6 worm cellular contexts compared by ENCODE assay signal in genomic region chrV:15298597-15298996, ce11.
TF ChIP-seq lines count a peak whose summit lies in the region.

TSS of gene cpr-3 (minus strand) at chrV:15298700.

TF ChIP-seq in whole organism, L1 larva, 84 proteins besides CTCF, POLR2A, EP300 and RAD21 (continues in another document):
- TF ChIP-seq fkh-4 (tag; optimal IDR thresholded peaks at IDR 0.05; lab: Kevin White, UChicago; ENCODE audit: borderline replicate concordance), result no peak
- TF ChIP-seq elt-3 (tag; optimal IDR thresholded peaks at IDR 0.05; lab: Kevin White, UChicago), result no peak
- TF ChIP-seq alr-1 (tag; optimal IDR thresholded peaks at IDR 0.05; lab: Kevin White, UChicago; ENCODE audit: borderline replicate concordance), result no peak
- TF ChIP-seq nhr-20 (tag; optimal IDR thresholded peaks at IDR 0.05; lab: Kevin White, UChicago), result peak; percentile 52
- no peak for TF ChIP-seq nhr-85 (tag; lab: Kevin White, UChicago)
- no peak for TF ChIP-seq F16B12.6 (tag; optimal IDR thresholded peaks at IDR 0.05; lab: Kevin White, UChicago)
- peak; percentile 100 for TF ChIP-seq elt-2 (tag; optimal IDR thresholded peaks at IDR 0.05; lab: Kevin White, UChicago)
- TF ChIP-seq nhr-90 (tag; optimal IDR thresholded peaks at IDR 0.05; lab: Kevin White, UChicago; ENCODE audit: poor library complexity), result peak; percentile 19
- no peak for TF ChIP-seq egl-13 (tag; optimal IDR thresholded peaks at IDR 0.05; lab: Kevin White, UChicago)
- no peak for TF ChIP-seq xbp-1 (tag; optimal IDR thresholded peaks at IDR 0.05; lab: Kevin White, UChicago)
- peak; percentile 88 for TF ChIP-seq pax-3 (tag; optimal IDR thresholded peaks at IDR 0.05; lab: Kevin White, UChicago)
- TF ChIP-seq sox-4 (tag; optimal IDR thresholded peaks at IDR 0.05; lab: Kevin White, UChicago), result no peak
- peak; percentile 90 for TF ChIP-seq pqm-1 (tag; optimal IDR thresholded peaks at IDR 0.05; lab: Kevin White, UChicago)
- peak; percentile 83 for TF ChIP-seq tlp-1 (tag; optimal IDR thresholded peaks at IDR 0.05; lab: Kevin White, UChicago)
- TF ChIP-seq ceh-82 (tag; optimal IDR thresholded peaks at IDR 0.05; lab: Kevin White, UChicago), result no peak

TF ChIP-seq in whole organism, L2 larva, 48 proteins besides CTCF, POLR2A, EP300 and RAD21 (continues in another document):
- TF ChIP-seq Y55F3AM.14 (GFP tag; optimal IDR thresholded peaks at IDR 0.05; lab: Kevin White, UChicago) (no peak), peb-1 (tag; optimal IDR thresholded peaks at IDR 0.05; lab: Kevin White, UChicago) (no peak), sma-9 (GFP tag; optimal IDR thresholded peaks at IDR 0.05; lab: Kevin White, UChicago) (no peak), sma-9 (tag; optimal IDR thresholded peaks at IDR 0.05; lab: Kevin White, UChicago) (no peak), C34F6.9 (tag; optimal IDR thresholded peaks at IDR 0.05; lab: Kevin White, UChicago) (no peak), skn-1 (tag; optimal IDR thresholded peaks at IDR 0.05; lab: Kevin White, UChicago) (peak; percentile 75), nhr-10 (tag; optimal IDR thresholded peaks at IDR 0.05; lab: Kevin White, UChicago) (no peak), ztf-11 (tag; optimal IDR thresholded peaks at IDR 0.05; lab: Kevin White, UChicago) (no peak), ceh-82 (tag; optimal IDR thresholded peaks at IDR 0.05; lab: Kevin White, UChicago) (no peak), crh-2 (tag; optimal IDR thresholded peaks at IDR 0.05; lab: Kevin White, UChicago) (peak; percentile 64), aly-2 (tag; optimal IDR thresholded peaks at IDR 0.05; lab: Kevin White, UChicago) (no peak), nhr-21 (tag; optimal IDR thresholded peaks at IDR 0.05; lab: Kevin White, UChicago) (no peak), ama-1 (optimal IDR thresholded peaks at IDR 0.05; lab: Kevin White, UChicago) (no peak), sma-3 (GFP tag; optimal IDR thresholded peaks at IDR 0.05; lab: Kevin White, UChicago) (peak; percentile 8), ztf-1 (GFP tag; conservative IDR thresholded peaks at IDR 0.05; lab: Robert Waterston, UW) (no peak), nhr-23 (tag; optimal IDR thresholded peaks at IDR 0.05; lab: Kevin White, UChicago) (no peak), nhr-77 (tag; optimal IDR thresholded peaks at IDR 0.05; lab: Kevin White, UChicago) (no peak)

TF ChIP-seq in whole organism, L3 larva, 47 proteins besides CTCF, POLR2A, EP300 and RAD21:
- no peak for TF ChIP-seq snpc-4 (tag; optimal IDR thresholded peaks at IDR 0.05; lab: Kevin White, UChicago)
- TF ChIP-seq fos-1 (tag; optimal IDR thresholded peaks at IDR 0.05; lab: Kevin White, UChicago), result peak; percentile 52
- TF ChIP-seq daf-12 (tag; optimal IDR thresholded peaks at IDR 0.05; lab: Kevin White, UChicago), result no peak
- TF ChIP-seq elt-2 (tag; optimal IDR thresholded peaks at IDR 0.05; lab: Kevin White, UChicago), result peak; percentile 99
- TF ChIP-seq skn-1 (tag; optimal IDR thresholded peaks at IDR 0.05; lab: Kevin White, UChicago), result peak; percentile 81
- peak; percentile 94 for TF ChIP-seq jun-1 (tag; optimal IDR thresholded peaks at IDR 0.05; lab: Kevin White, UChicago)
- peak; percentile 65 for TF ChIP-seq pha-4 (tag; optimal IDR thresholded peaks at IDR 0.05; lab: Kevin White, UChicago)
- TF ChIP-seq pqm-1 (tag; optimal IDR thresholded peaks at IDR 0.05; lab: Kevin White, UChicago), result peak; percentile 99

TF ChIP-seq in whole organism, L4 larva, 104 proteins besides CTCF, POLR2A, EP300 and RAD21:
- TF ChIP-seq dve-1 (tag; optimal IDR thresholded peaks at IDR 0.05; lab: Kevin White, UChicago; ENCODE audit: insufficient read depth) (peak; percentile 73), madf-5 (GFP tag; IDR thresholded peaks at IDR 0.05; lab: Robert Waterston, UW) (no peak), nhr-6 (tag; optimal IDR thresholded peaks at IDR 0.05; lab: Kevin White, UChicago) (peak; percentile 99), nhr-77 (tag; optimal IDR thresholded peaks at IDR 0.05; lab: Kevin White, UChicago) (peak; percentile 83), hlh-30 (tag; optimal IDR thresholded peaks at IDR 0.05; lab: Kevin White, UChicago; ENCODE audit: insufficient read depth) (peak; percentile 49), F37D6.2 (tag; optimal IDR thresholded peaks at IDR 0.05; lab: Kevin White, UChicago) (no peak), pqm-1 (tag; optimal IDR thresholded peaks at IDR 0.05; lab: Kevin White, UChicago) (peak; percentile 99), ztf-7 (tag; optimal IDR thresholded peaks at IDR 0.05; lab: Kevin White, UChicago) (peak; percentile 31), nhr-28 (tag; optimal IDR thresholded peaks at IDR 0.05; lab: Kevin White, UChicago) (peak; percentile 98), nhr-48 (tag; optimal IDR thresholded peaks at IDR 0.05; lab: Kevin White, UChicago) (peak; percentile 27), daf-16 (GFP tag; optimal IDR thresholded peaks at IDR 0.05; lab: Kevin White, UChicago) (no peak), daf-16 (tag; optimal IDR thresholded peaks at IDR 0.05; lab: Kevin White, UChicago) (peak; percentile 85), mep-1 (tag; optimal IDR thresholded peaks at IDR 0.05; lab: Kevin White, UChicago) (no peak), mdl-1 (tag; optimal IDR thresholded peaks at IDR 0.05; lab: Kevin White, UChicago) (peak in 1 of 2 experiments; percentile 30), lin-1 (GFP tag; IDR thresholded peaks at IDR 0.05; lab: Robert Waterston, UW) (no peak), ces-1 (GFP tag; optimal IDR thresholded peaks at IDR 0.05; lab: Kevin White, UChicago) (no peak), dmd-6 (GFP tag; IDR thresholded peaks at IDR 0.05; lab: Robert Waterston, UW) (peak; percentile 95), Y5F2A.4 (GFP tag; optimal IDR thresholded peaks at IDR 0.05; lab: Kevin White, UChicago) (no peak)

TF ChIP-seq in whole organism, late embryonic, 69 proteins besides CTCF, POLR2A, EP300 and RAD21:
- TF ChIP-seq nhr-232 (tag; optimal IDR thresholded peaks at IDR 0.05; lab: Kevin White, UChicago), result no peak
- no peak for TF ChIP-seq ceh-18 (tag; optimal IDR thresholded peaks at IDR 0.05; lab: Kevin White, UChicago)
- TF ChIP-seq ceh-2 (tag; optimal IDR thresholded peaks at IDR 0.05; lab: Kevin White, UChicago), result no peak
- TF ChIP-seq elt-2 (tag; optimal IDR thresholded peaks at IDR 0.05; lab: Kevin White, UChicago), result peak; percentile 66
- TF ChIP-seq zip-5 (tag; optimal IDR thresholded peaks at IDR 0.05; lab: Kevin White, UChicago), result no peak
- TF ChIP-seq hlh-6 (tag; optimal IDR thresholded peaks at IDR 0.05; lab: Kevin White, UChicago), result no peak

TF ChIP-seq in whole organism, young adult, 124 proteins besides CTCF, POLR2A, EP300 and RAD21:
- TF ChIP-seq ets-4 (GFP tag; optimal IDR thresholded peaks at IDR 0.05; lab: Kevin White, UChicago) (peak; percentile 83), atf-7 (tag; optimal IDR thresholded peaks at IDR 0.05; lab: Kevin White, UChicago) (peak; percentile 69), madf-10 (tag; optimal IDR thresholded peaks at IDR 0.05; lab: Kevin White, UChicago) (peak; percentile 24), sptf-2 (GFP tag; optimal IDR thresholded peaks at IDR 0.05; lab: Kevin White, UChicago) (no peak), egl-18 (GFP tag; IDR thresholded peaks at IDR 0.05; lab: Robert Waterston, UW) (no peak), cebp-1 (GFP tag; IDR thresholded peaks at IDR 0.05; lab: Robert Waterston, UW) (no peak), cebp-1 (tag; optimal IDR thresholded peaks at IDR 0.05; lab: Kevin White, UChicago) (no peak), cebp-2 (GFP tag; IDR thresholded peaks at IDR 0.05; lab: Robert Waterston, UW) (no peak), nhr-80 (tag; optimal IDR thresholded peaks at IDR 0.05; lab: Kevin White, UChicago) (peak; percentile 97), pha-4 (tag; optimal IDR thresholded peaks at IDR 0.05; lab: Kevin White, UChicago) (peak; percentile 23), nhr-90 (tag; optimal IDR thresholded peaks at IDR 0.05; lab: Kevin White, UChicago) (no peak), rcor-1 (GFP tag; IDR thresholded peaks at IDR 0.05; lab: Robert Waterston, UW) (no peak), ztf-22 (GFP tag; optimal IDR thresholded peaks at IDR 0.05; lab: Kevin White, UChicago) (peak; percentile 88)
